Fruit fly (Drosophila melanogaster): ENCODE results near the gene nullo.
A peak's percentile ranks its signal among the peaks of the same experiment; 100 is the strongest.

nullo gene

dm6 chrX:7013320-7014214, 35.7 kb upstream of the nullo start, which contains the start of the genes CG3032 and CG4593 (continued):
- peak; percentile 81 for TF ChIP-seq CG14667 (GFP tag; IDR thresholded peaks at IDR 0.05)
- TF ChIP-seq pzg (GFP tag; optimal IDR thresholded peaks at IDR 0.05): peak; percentile 60
- no peak for TF ChIP-seq disco-r (GFP tag; optimal IDR thresholded peaks at IDR 0.05)
- no peak for TF ChIP-seq kah (GFP tag; optimal IDR thresholded peaks at IDR 0.05)
- TF ChIP-seq Dad (GFP tag; optimal IDR thresholded peaks at IDR 0.05): peak; percentile 33
- peak; percentile 77 for TF ChIP-seq CG16779 (GFP tag; IDR thresholded peaks at IDR 0.05)
- peak; percentile 36 for TF ChIP-seq CG10462 (GFP tag; optimal IDR thresholded peaks at IDR 0.05)
- peak; percentile 86 for TF ChIP-seq CG18599 (GFP tag; optimal IDR thresholded peaks at IDR 0.05)
- no peak for TF ChIP-seq Trl (optimal IDR thresholded peaks at IDR 0.05)
- TF ChIP-seq Trl (GFP tag; optimal IDR thresholded peaks at IDR 0.05): peak; percentile 80
- TF ChIP-seq kni (GFP tag; optimal IDR thresholded peaks at IDR 0.05): no peak
- TF ChIP-seq CG17568 (GFP tag; optimal IDR thresholded peaks at IDR 0.05): peak; percentile 69
- peak; percentile 66 for TF ChIP-seq CG1647 (GFP tag; optimal IDR thresholded peaks at IDR 0.05)
- peak; percentile 47 to 79 for TF ChIP-seq bsh (GFP tag; optimal IDR thresholded peaks at IDR 0.05)
- TF ChIP-seq HLH4C (GFP tag; IDR thresholded peaks at IDR 0.05; ENCODE audit: partially characterized antibody): no peak
- peak; percentile 28; the same call in 1 of the 2 replicates for TF ChIP-seq CG17612 (GFP tag; IDR thresholded peaks at IDR 0.05)
- peak; percentile 49 for TF ChIP-seq schlank (tag; optimal IDR thresholded peaks at IDR 0.05)
- TF ChIP-seq Sin3A (optimal IDR thresholded peaks at IDR 0.05): no peak
- peak; percentile 69 for TF ChIP-seq CG18476 (GFP tag; optimal IDR thresholded peaks at IDR 0.05)
- peak; percentile 69; the same call in 2 of the 3 replicates for TF ChIP-seq CG11560 (tag; IDR thresholded peaks at IDR 0.05)
- TF ChIP-seq dysf (GFP tag; IDR thresholded peaks at IDR 0.05): peak; percentile 92
- TF ChIP-seq CG8765 (GFP tag; IDR thresholded peaks at IDR 0.05): peak; percentile 75; the same call in 1 of the 2 replicates
- TF ChIP-seq aop (GFP tag; IDR thresholded peaks at IDR 0.05): no peak
- peak; percentile 31 for TF ChIP-seq nau (GFP tag; optimal IDR thresholded peaks at IDR 0.05)
- TF ChIP-seq insv (GFP tag; optimal IDR thresholded peaks at IDR 0.05): peak; percentile 87 to 98
- no peak for TF ChIP-seq toy (GFP tag; IDR thresholded peaks at IDR 0.05)
- TF ChIP-seq CG14860 (GFP tag; IDR thresholded peaks at IDR 0.05; ENCODE audit: partially characterized antibody): no peak
- TF ChIP-seq trem (tag; optimal IDR thresholded peaks at IDR 0.05): peak; percentile 68
- no peak for TF ChIP-seq sna (GFP tag; IDR thresholded peaks at IDR 0.05; ENCODE audit: partially characterized antibody)
- TF ChIP-seq CG15514 (GFP tag; optimal IDR thresholded peaks at IDR 0.05): peak; percentile 79
- no peak for TF ChIP-seq Sry-β (GFP tag; optimal IDR thresholded peaks at IDR 0.05)
- peak; percentile 54 for TF ChIP-seq CG7987 (GFP tag; optimal IDR thresholded peaks at IDR 0.05)
- no peak for TF ChIP-seq CG4328 (GFP tag; optimal IDR thresholded peaks at IDR 0.05)
- TF ChIP-seq CG9215 (GFP tag; IDR thresholded peaks at IDR 0.05): peak; percentile 83
- peak; percentile 70 for TF ChIP-seq CG12942 (GFP tag; optimal IDR thresholded peaks at IDR 0.05)
- TF ChIP-seq prd (optimal IDR thresholded peaks at IDR 0.05): no peak
- peak; percentile 94 for TF ChIP-seq prd (GFP tag; IDR thresholded peaks at IDR 0.05)
- no peak for TF ChIP-seq hkb (optimal IDR thresholded peaks at IDR 0.05)
- TF ChIP-seq hkb (GFP tag; IDR thresholded peaks at IDR 0.05): peak; percentile 83
- TF ChIP-seq dm (GFP tag; optimal IDR thresholded peaks at IDR 0.05): no peak
- TF ChIP-seq NfI (GFP tag; optimal IDR thresholded peaks at IDR 0.05): peak; percentile 80
- TF ChIP-seq CG11247 (GFP tag; IDR thresholded peaks at IDR 0.05): peak; percentile 87
- peak; percentile 79 for TF ChIP-seq dati (GFP tag; IDR thresholded peaks at IDR 0.05)
- peak; percentile 67 for TF ChIP-seq NC2β (GFP tag; optimal IDR thresholded peaks at IDR 0.05)
- no peak for TF ChIP-seq Jarid2 (GFP tag; optimal IDR thresholded peaks at IDR 0.05)
- peak; percentile 83 for TF ChIP-seq fd3F (GFP tag; optimal IDR thresholded peaks at IDR 0.05)
- peak; percentile 68 for TF ChIP-seq lbe (GFP tag; optimal IDR thresholded peaks at IDR 0.05)
- TF ChIP-seq CG8281 (tag; optimal IDR thresholded peaks at IDR 0.05): peak; percentile 15
- peak; percentile 47 for TF ChIP-seq Sox100B (GFP tag; optimal IDR thresholded peaks at IDR 0.05)
